Fruit fly (Drosophila melanogaster) ovary, adult (tissue): ENCODE data around the gene bab1.

Source experiments
- CG17801 ChIP-seq: fragments of 200-800 bp; optimal IDR thresholded peaks from 2 replicates; lab custom pipeline; 2019; ENCODE audit warnings: missing biosample characterization, mild to moderate bottlenecking, missing genetic modification characterization, moderate library complexity; ENCODE audit not compliant: partially characterized antibody

The bab1 gene

dm6 chr3L:1100660-1101139 is at the start of gene bab1:
TSS of gene bab1 (minus strand) at chr3L:1101089.
- TF ChIP-seq CG17801 (GFP tag; lab: Kevin White, UChicago), result no peak

- no peak for TF ChIP-seq CG17801 (GFP tag; lab: Kevin White, UChicago)
Measured at dm6 chr3L:1149230-1149629, 48.3 kb upstream of the bab1 start.

- no peak for TF ChIP-seq CG17801 (GFP tag; lab: Kevin White, UChicago)
Measured at dm6 chr3L:1146492-1146891, 45.6 kb upstream of the bab1 start.

- TF ChIP-seq CG17801 (GFP tag; lab: Kevin White, UChicago), result no peak
Measured at dm6 chr3L:1140539-1140938, 39.6 kb upstream of the bab1 start.

dm6 chr3L:1139376-1139775 is 38.5 kb upstream of the bab1 start:
- TF ChIP-seq CG17801 (GFP tag; lab: Kevin White, UChicago), result no peak

dm6 chr3L:1137509-1137908 is 36.6 kb upstream of the bab1 start:
- TF ChIP-seq CG17801 (GFP tag; lab: Kevin White, UChicago), result no peak

- no peak for TF ChIP-seq CG17801 (GFP tag; lab: Kevin White, UChicago)
Measured at dm6 chr3L:1129565-1129964, 28.7 kb upstream of the bab1 start.

- no peak for TF ChIP-seq CG17801 (GFP tag; lab: Kevin White, UChicago)
Measured at dm6 chr3L:1123762-1124161, 22.9 kb upstream of the bab1 start.

- TF ChIP-seq CG17801 (GFP tag; lab: Kevin White, UChicago), result no peak
Measured at dm6 chr3L:1121656-1122055, 20.8 kb upstream of the bab1 start.

- no peak for TF ChIP-seq CG17801 (GFP tag; lab: Kevin White, UChicago)
Measured at dm6 chr3L:1120163-1120524, 19.3 kb upstream of the bab1 start.

- no peak for TF ChIP-seq CG17801 (GFP tag; lab: Kevin White, UChicago)
Measured at dm6 chr3L:1119325-1120162, 18.7 kb upstream of the bab1 start.

dm6 chr3L:1118504-1118903 is 17.6 kb upstream of the bab1 start:
- no peak for TF ChIP-seq CG17801 (GFP tag; lab: Kevin White, UChicago)

- TF ChIP-seq CG17801 (GFP tag; lab: Kevin White, UChicago), result no peak
Measured at dm6 chr3L:1117591-1117990, 16.7 kb upstream of the bab1 start.

dm6 chr3L:1102295-1102990 is 1.6 kb upstream of the bab1 start:
- no peak for TF ChIP-seq CG17801 (GFP tag; lab: Kevin White, UChicago)

dm6 chr3L:1101461-1101860 is 572 bp upstream of the bab1 start:
- no peak for TF ChIP-seq CG17801 (GFP tag; lab: Kevin White, UChicago)

- TF ChIP-seq CG17801 (GFP tag; lab: Kevin White, UChicago), result no peak
Measured at dm6 chr3L:1099012-1099411, 1.9 kb downstream of the bab1 start.
